Worm (Caenorhabditis elegans) whole organism, L4 larva: ENCODE results near the gene T09F5.1.

Experiments
- F26F4.8 ChIP-seq: fragments of 200-800 bp; sonication (Bioruptor generic); conservative IDR thresholded peaks from 2 replicates; pipeline ENCODE4 v1.3.6; 2022; ENCODE audit warnings: missing genetic modification characterization, missing compliant biosample characterization
- F49E8.2 ChIP-seq: sonication (generic microtip); optimal IDR thresholded peaks from 2 replicates; lab custom pipeline; 2016; ENCODE audit warnings: missing compliant biosample characterization, mild to moderate bottlenecking, missing genetic modification characterization, borderline replicate concordance
- aly-2 ChIP-seq: sonication (generic microtip); optimal IDR thresholded peaks from 2 replicates; lab custom pipeline; 2018; ENCODE audit warnings: missing biosample characterization, missing genetic modification characterization
- ceh-44 ChIP-seq: fragments of 200-800 bp; sonication (Bioruptor generic); IDR thresholded peaks from 2 replicates; pipeline ENCODE4 v1.3.6; 2022; ENCODE audit warnings: missing genetic modification reagents, missing genetic modification characterization, missing compliant biosample characterization
- ceh-62 ChIP-seq: sonication (generic microtip); optimal IDR thresholded peaks from 2 replicates; lab custom pipeline; 2017; ENCODE audit warnings: missing biosample characterization, missing genetic modification characterization
- ceh-82 ChIP-seq: sonication (generic microtip); optimal IDR thresholded peaks from 2 replicates; lab custom pipeline; 2017; ENCODE audit warnings: missing biosample characterization, missing genetic modification characterization
- dve-1 ChIP-seq: sonication (generic microtip); optimal IDR thresholded peaks from 2 replicates; lab custom pipeline; 2017; ENCODE audit warnings: antibody characterized with exemption, mild to moderate bottlenecking, missing genetic modification characterization, missing compliant biosample characterization; ENCODE audit not compliant: insufficient read depth
- lin-13 ChIP-seq: fragments of 150-350 bp; optimal IDR thresholded peaks from 2 replicates; lab custom pipeline; 2014; ENCODE audit warnings: missing biosample characterization, missing genetic modification reagents, missing genetic modification characterization
- mdl-1 ChIP-seq, 2 experiments: fragments of 150-350 bp in 1 of 2; sonication (generic microtip) in 1 of 2; optimal IDR thresholded peaks; 2 replicates each; lab custom pipeline; 2014 to 2017; ENCODE audit warnings: missing biosample characterization in 2 of 2, missing genetic modification characterization in 2 of 2
- pha-4 ChIP-seq, 2 experiments: fragments of 150-350 bp in 1 of 2; fragments of 200-800 bp in 1 of 2; sonication (Bioruptor generic) in 1 of 2; IDR thresholded peaks in 1 of 2; optimal IDR thresholded peaks in 1 of 2; 2 replicates each; pipeline versions ENCODE4 v1.3.6 to Lab custom; 2014 to 2022; ENCODE audit warnings: missing genetic modification characterization in 2 of 2, missing genetic modification reagents in 2 of 2, missing biosample characterization in 1 of 2, missing compliant biosample characterization in 1 of 2
- pqm-1 ChIP-seq: sonication (generic microtip); optimal IDR thresholded peaks from 2 replicates; lab custom pipeline; 2017; ENCODE audit warnings: missing biosample characterization, missing genetic modification characterization
- rbr-2 ChIP-seq: sonication (generic microtip); optimal IDR thresholded peaks from 2 replicates; lab custom pipeline; 2016; ENCODE audit warnings: missing genotype, missing genetic modification characterization, missing compliant biosample characterization
- zag-1 ChIP-seq: fragments of 150-350 bp; optimal IDR thresholded peaks from 2 replicates; lab custom pipeline; 2014; ENCODE audit warnings: missing biosample characterization, missing genetic modification characterization

- TF ChIP-seq pha-4 (GFP tag; IDR thresholded peaks at IDR 0.05; lab: Robert Waterston, UW) (no peak), pha-4 (tag; optimal IDR thresholded peaks at IDR 0.05; lab: Kevin White, UChicago) (no peak), aly-2 (tag; lab: Kevin White, UChicago) (no peak), rbr-2 (no peak), dve-1 (tag; lab: Kevin White, UChicago) (no peak), lin-13 (GFP tag; lab: Kevin White, UChicago) (no peak), ceh-44 (GFP tag; lab: Robert Waterston, UW) (no peak), ceh-82 (no peak), mdl-1 (tag; optimal IDR thresholded peaks at IDR 0.05; lab: Kevin White, UChicago) (no peak), F26F4.8 (GFP tag; lab: Robert Waterston, UW) (no peak), zag-1 (tag; lab: Kevin White, UChicago) (no peak), ceh-62 (tag; lab: Kevin White, UChicago) (no peak), F49E8.2 (tag; lab: Kevin White, UChicago) (no peak), pqm-1 (tag; lab: Kevin White, UChicago) (no peak)
Observed at ce11 chrV:15162697-15163096, 13.8 kb downstream of the T09F5.1 start, which contains the start of gene srz-11.
